Worm (Caenorhabditis elegans) whole organism, L4/young adult: ENCODE results near the gene Y97E10AR.8.
A peak's percentile ranks its signal among the peaks of the same experiment; 100 is the strongest.

ENCODE experiments used
- W03F9.2 ChIP-seq: fragments of 150-350 bp; optimal IDR thresholded peaks from 2 replicates; lab custom pipeline; 2014; ENCODE audit warnings: missing biosample characterization, missing genetic modification characterization
- dao-5 ChIP-seq: sonication (generic microtip); optimal IDR thresholded peaks from 2 replicates; lab custom pipeline; 2016; ENCODE audit warnings: missing genotype, missing genetic modification characterization, moderate library complexity, missing compliant biosample characterization
- him-1 ChIP-seq: sonication (generic microtip); optimal IDR thresholded peaks from 2 replicates; lab custom pipeline; 2016; ENCODE audit warnings: missing genotype, missing genetic modification reagents, missing genetic modification characterization, missing compliant biosample characterization

The Y97E10AR.8 gene

DNA sequence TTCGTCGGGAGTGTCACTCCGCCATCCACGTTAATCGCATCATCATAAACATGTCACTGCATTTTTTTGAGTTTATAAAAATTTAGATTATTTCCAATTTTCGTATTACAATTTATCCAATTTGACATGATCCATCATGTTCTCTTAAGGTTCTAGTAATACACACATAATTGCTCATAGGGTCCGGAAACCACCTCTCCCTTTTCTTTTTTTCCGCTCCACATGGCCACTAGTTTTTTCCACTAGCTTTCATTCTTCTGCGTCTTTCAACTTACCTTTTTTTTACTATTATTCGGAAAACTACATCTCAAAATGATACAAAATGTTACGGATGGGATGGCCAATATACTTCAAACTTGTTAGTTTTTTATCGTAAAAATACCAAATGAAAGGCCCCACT is 19.2 kb upstream of the Y97E10AR.8 start, which contains the start of gene Y97E10AL.1:
Y97E10AL.1 (plus strand) TSS at position 301 of the 400 bp plus-strand sequence.
- TF ChIP-seq dao-5 (tag; lab: Kevin White, UChicago) (no peak), him-1 (tag; lab: Kevin White, UChicago) (no peak), W03F9.2 (tag; lab: Kevin White, UChicago) (no peak)

DNA sequence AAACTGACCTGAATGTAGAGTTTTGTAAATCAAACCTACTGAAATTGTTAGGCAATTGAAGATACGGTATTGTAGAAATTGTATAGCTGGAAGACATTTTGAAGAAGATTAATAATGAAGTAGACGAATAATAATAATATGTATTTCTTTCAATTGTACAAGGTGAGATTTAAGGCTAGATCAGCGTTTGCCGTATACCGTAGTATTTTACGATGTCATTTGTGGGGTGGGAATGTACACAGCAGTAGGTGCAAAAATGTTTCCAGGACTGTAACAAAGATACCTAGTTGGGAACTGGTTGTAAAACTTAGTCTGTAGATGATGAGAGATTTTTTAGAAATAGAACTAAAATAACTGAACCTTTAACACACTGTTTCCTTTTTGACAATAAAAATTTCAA is 10.5 kb upstream of the Y97E10AR.8 start, which contains the start of gene ceh-76:
ceh-76 (minus strand) TSS at position 101 of the 400 bp plus-strand sequence.
- TF ChIP-seq W03F9.2 (tag; lab: Kevin White, UChicago): no peak
- TF ChIP-seq dao-5 (tag; lab: Kevin White, UChicago): no peak
- no peak for TF ChIP-seq him-1 (tag; lab: Kevin White, UChicago)

DNA sequence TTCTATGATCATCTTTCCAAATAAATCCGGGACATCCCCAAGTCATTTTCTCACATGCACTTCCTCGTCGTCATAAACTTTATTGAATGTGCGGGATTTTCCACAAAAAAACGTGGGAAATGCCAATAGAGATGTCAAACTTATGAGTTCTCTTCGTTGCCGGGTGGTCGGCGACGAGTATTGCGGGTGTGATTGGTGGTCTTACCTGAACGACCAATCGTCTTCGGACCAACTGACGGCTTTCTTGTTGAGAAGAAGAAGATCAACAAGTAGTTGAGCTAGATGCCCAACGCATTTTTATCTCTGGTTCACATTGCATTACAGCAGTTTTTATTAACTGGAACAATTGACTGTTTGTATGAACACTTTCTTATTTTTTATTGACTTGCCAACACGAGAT is 9.9 kb upstream of the Y97E10AR.8 start:
- TF ChIP-seq him-1 (tag; lab: Kevin White, UChicago) (no peak), W03F9.2 (tag; lab: Kevin White, UChicago) (no peak), dao-5 (tag; lab: Kevin White, UChicago) (no peak)

DNA sequence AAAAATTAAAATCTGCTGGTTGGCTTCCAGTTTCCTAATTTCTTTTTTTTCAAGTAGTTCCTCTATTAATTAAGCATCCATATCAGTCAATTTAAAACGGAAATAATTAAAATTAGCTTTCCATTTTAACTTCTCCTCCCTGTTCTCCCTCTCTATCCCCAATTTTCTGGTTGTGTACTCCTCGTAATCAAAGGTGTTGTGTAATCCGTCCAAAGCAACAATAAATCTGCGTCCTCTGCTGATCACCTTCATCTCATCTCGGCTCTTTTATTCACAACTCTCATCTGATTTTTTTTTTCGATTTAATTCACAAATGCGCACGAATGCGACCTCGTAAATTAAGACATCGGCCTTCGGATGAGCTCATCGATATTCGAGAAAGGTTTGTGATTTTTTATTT is 9.2 kb upstream of the Y97E10AR.8 start, which contains the start of gene Y97E10AR.2:
Y97E10AR.2 (plus strand) TSS at position 301 of the 400 bp plus-strand sequence.
- no peak for TF ChIP-seq him-1 (tag; lab: Kevin White, UChicago)
- TF ChIP-seq dao-5 (tag; lab: Kevin White, UChicago): no peak
- no peak for TF ChIP-seq W03F9.2 (tag; lab: Kevin White, UChicago)

DNA sequence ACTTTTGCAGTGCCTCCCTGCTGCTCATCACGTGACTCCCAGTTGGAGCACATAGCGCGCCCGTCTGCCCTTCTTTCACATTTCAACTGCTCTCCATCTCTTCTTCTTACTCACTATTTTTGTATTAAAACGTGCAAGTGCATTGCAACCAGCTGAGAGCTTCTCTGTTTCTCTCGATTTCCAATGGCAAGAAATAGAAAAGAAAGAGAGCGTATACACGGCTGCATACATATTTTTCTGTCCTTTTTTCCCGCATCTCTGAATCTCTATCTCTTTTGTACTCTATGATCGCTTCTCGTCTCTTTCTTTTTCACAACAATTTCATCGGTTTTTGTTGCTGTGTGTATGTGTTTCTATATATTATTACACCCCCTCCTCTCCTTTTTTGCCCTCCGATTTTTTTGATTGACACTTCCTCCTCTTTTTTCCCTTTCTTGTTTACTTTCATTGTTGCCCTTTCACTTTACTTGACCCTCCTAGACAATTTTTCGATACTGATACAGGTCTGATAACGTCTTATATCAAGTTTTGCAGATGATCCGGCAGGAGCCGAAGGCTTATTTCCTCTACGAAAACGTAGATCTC is 4.1 kb upstream of the Y97E10AR.8 start, which contains the start of gene Y97E10AR.1:
Y97E10AR.1 (plus strand) TSS at position 535 of the 585 bp plus-strand sequence.
- TF ChIP-seq W03F9.2 (tag; lab: Kevin White, UChicago): peak; percentile 74
- peak; percentile 90 for TF ChIP-seq him-1 (tag; lab: Kevin White, UChicago)
- TF ChIP-seq dao-5 (tag; lab: Kevin White, UChicago): no peak

DNA sequence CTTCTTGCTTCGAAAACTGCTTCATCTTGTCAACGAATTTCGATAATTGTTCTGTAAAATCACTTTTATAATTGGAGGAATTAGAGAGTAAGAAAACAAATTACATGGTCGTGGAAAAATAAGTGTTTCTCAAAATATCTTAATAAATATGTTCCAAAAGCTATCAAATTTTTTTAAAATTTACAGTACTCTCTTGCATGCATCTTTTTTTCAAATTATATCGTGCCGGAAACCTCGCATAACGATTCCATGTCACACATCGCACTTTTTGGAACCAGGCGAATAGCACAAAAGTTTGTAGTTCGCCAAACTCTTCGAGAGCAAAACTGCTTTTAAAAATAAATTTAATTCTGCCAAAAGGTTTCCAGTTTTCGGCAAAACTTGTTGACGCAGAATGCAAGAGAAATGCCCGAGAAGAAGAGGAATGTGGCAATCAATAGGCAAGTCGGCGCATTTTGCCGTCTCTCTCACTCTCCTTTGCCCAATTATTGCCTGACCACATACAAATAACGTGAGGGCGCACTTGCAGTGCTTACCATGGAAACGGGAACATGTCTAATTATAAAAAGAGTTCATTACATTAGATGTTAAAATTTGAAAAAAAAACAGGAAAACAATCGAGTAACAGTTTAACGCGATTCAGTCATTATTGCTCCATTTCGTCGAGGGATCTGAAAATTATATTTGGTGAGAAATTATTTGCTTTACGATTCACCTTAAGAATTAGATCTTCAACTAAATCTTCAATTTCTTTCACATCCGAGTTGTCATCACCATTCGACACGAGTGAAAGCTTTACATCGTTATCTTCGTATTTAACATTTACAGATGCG is 2.6 kb downstream of the Y97E10AR.8 start, which contains the start of gene Y97E10AR.3:
Y97E10AR.3 (minus strand) TSS at position 51 of the 833 bp plus-strand sequence.
- TF ChIP-seq him-1 (tag; lab: Kevin White, UChicago): no peak
- no peak for TF ChIP-seq dao-5 (tag; lab: Kevin White, UChicago)
- no peak for TF ChIP-seq W03F9.2 (tag; lab: Kevin White, UChicago)

DNA sequence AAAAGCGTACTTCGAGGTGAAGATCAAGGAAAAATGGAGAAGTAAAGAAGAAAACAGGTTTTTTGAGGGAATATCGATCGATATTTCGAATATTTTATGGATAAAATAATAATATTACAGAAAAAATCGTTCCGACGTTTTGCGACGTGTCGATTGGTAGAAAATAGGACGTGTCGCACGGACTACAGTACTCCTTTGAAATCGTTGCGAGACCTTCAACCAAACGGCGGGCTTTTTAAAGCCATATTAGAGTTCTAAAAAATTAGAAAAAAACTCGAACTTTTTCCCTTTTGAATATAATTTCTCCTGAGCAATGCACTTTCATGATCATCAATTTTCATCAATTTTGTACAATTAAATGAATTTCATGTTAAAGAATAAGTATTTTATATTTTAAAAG is 5.0 kb downstream of the Y97E10AR.8 start, which contains the start of gene Y97E10AR.4:
Y97E10AR.4 (minus strand) TSS at position 131 of the 400 bp plus-strand sequence.
- TF ChIP-seq dao-5 (tag; lab: Kevin White, UChicago) (no peak), W03F9.2 (tag; lab: Kevin White, UChicago) (no peak), him-1 (tag; lab: Kevin White, UChicago) (no peak)

ce11 chrV:8010846-8011245 is 5.7 kb downstream of the Y97E10AR.8 start, which contains the start of gene lmtr-2:
lmtr-2 (minus strand) TSS chrV:8011106.
- no peak for TF ChIP-seq W03F9.2 (tag; lab: Kevin White, UChicago)
- TF ChIP-seq dao-5 (tag; lab: Kevin White, UChicago): no peak
- no peak for TF ChIP-seq him-1 (tag; lab: Kevin White, UChicago)

ce11 chrV:8012032-8012431 is 6.9 kb downstream of the Y97E10AR.8 start, which contains the start of gene rpb-9:
rpb-9 (minus strand) TSS chrV:8012345.
- TF ChIP-seq him-1 (tag; lab: Kevin White, UChicago) (no peak), W03F9.2 (tag; lab: Kevin White, UChicago) (no peak), dao-5 (tag; lab: Kevin White, UChicago) (no peak)

DNA sequence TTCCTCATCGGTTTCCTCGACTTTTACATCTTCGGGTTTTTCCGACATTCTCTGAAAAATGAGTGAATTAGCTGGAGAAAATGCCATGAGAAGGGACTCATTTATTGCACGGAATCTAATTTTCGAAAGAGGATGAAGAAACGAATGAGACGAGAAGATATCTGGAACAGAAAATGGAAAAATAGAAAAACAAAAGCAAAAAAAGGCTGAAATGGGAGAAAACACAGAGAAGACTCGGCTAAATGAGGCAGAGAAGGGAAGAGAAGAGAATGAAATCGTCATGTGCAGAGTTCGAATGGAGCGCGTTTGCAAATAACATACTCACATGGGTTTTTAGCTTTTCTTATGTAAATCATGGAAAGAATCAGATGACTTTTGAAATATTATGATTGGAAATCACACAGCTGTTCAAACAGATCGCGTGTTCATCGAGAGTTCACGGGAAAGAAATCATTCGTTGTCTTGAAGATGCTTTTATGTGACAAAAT is 8.8 kb downstream of the Y97E10AR.8 start, which contains the start of gene Y97E10AR.6:
Y97E10AR.6 (minus strand) TSS at position 51 of the 488 bp plus-strand sequence.
- TF ChIP-seq dao-5 (tag; lab: Kevin White, UChicago) (no peak), W03F9.2 (tag; lab: Kevin White, UChicago) (peak; percentile 25), him-1 (tag; lab: Kevin White, UChicago) (no peak)

ce11 chrV:8016928-8017327 is 11.8 kb downstream of the Y97E10AR.8 start, which contains the start of gene sptl-2:
sptl-2 (plus strand) TSS chrV:8017207.
- no peak for TF ChIP-seq W03F9.2 (tag; lab: Kevin White, UChicago)
- TF ChIP-seq him-1 (tag; lab: Kevin White, UChicago): no peak
- no peak for TF ChIP-seq dao-5 (tag; lab: Kevin White, UChicago)

DNA sequence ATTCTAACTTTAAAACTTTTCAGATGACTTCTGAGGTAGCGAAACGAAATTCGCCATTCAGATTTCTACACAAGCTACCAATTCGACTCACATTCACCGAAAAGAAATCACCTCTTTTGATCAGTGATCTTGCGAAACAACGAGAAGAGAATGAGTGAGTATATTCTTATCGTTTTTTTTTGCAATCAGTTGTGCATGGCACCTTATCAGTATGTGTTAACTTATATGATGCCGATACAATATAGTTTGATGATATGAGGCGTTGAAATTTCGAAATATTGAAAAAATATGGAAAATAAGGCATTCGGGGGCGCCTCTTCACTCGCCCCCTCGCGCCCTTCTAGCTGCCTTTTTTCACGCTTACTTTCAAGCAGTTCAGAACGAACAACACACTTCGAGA is 12.8 kb downstream of the Y97E10AR.8 start:
- TF ChIP-seq dao-5 (tag; lab: Kevin White, UChicago): no peak

DNA sequence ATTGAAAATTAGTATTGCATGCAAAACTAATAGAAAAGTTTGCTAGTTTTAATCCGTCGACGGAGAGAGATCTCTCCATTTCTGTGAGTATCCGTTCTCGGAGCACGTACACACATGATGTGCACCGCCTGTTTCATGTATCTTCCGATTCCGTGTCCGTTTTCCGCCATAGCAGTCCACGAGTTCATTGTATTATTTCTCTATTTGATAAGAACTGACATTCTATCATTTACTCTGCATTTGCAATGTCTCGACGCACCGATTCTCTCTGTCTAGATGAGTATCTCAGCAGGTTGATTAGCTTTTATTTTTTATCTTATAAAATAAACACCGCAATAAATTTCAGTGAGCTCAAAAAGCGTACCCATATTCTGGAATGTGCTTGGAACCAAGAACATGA is 13.8 kb downstream of the Y97E10AR.8 start:
- TF ChIP-seq dao-5 (tag; lab: Kevin White, UChicago): no peak
- TF ChIP-seq him-1 (tag; lab: Kevin White, UChicago): no peak
- no peak for TF ChIP-seq W03F9.2 (tag; lab: Kevin White, UChicago)
